Fruit fly (Drosophila melanogaster) whole organism, embryonic: ENCODE measurements around the gene Ror.
A peak's percentile ranks its signal among the peaks of the same experiment; 100 is the strongest.

Experiments used
- Atf-2 ChIP-seq: fragments of 200-800 bp; sonication (Bioruptor generic); optimal IDR thresholded peaks from 2 replicates; lab custom pipeline; 2016; ENCODE audit warnings: missing biosample characterization, missing genetic modification characterization
- CG1024 ChIP-seq: fragments of 200-800 bp; sonication (Bioruptor generic); IDR thresholded peaks from 2 replicates; pipeline ENCODE4 v1.3.6; 2022; ENCODE audit warnings: missing biosample characterization, missing genetic modification characterization
- CG11456 ChIP-seq: fragments of 200-800 bp; sonication (Bioruptor generic); IDR thresholded peaks from 3 replicates; pipeline ENCODE4 v1.3.6; 2022; ENCODE audit warnings: missing biosample characterization, missing genetic modification characterization
- CG11504 ChIP-seq: fragments of 200-800 bp; sonication (Bioruptor generic); optimal IDR thresholded peaks from 3 replicates; lab custom pipeline; 2019; ENCODE audit warnings: missing biosample characterization, mild to moderate bottlenecking, missing genetic modification characterization, moderate library complexity
- CG11696 ChIP-seq: fragments of 200-800 bp; sonication (Bioruptor generic); IDR thresholded peaks from 2 replicates; pipeline ENCODE4 v1.3.6; 2022; ENCODE audit warnings: missing biosample characterization, missing genetic modification characterization
- CG13287 ChIP-seq: fragments of 200-800 bp; sonication (Bioruptor generic); IDR thresholded peaks from 2 replicates; pipeline ENCODE4 v1.3.6; 2022; ENCODE audit warnings: missing biosample characterization, missing genetic modification characterization; ENCODE audit not compliant: partially characterized antibody
- CG13894 ChIP-seq: fragments of 200-800 bp; sonication (Bioruptor generic); optimal IDR thresholded peaks from 3 replicates; lab custom pipeline; 2018; ENCODE audit warnings: missing biosample characterization, mild to moderate bottlenecking, missing genetic modification characterization, moderate library complexity
- CG17359 ChIP-seq: fragments of 200-800 bp; sonication (Bioruptor generic); optimal IDR thresholded peaks from 3 replicates; lab custom pipeline; 2018; ENCODE audit warnings: missing biosample characterization, mild to moderate bottlenecking, missing genetic modification characterization, moderate library complexity
- CG32767 ChIP-seq: fragments of 200-800 bp; sonication (Bioruptor generic); IDR thresholded peaks from 2 replicates; pipeline ENCODE4 v1.3.6; 2022; ENCODE audit warnings: missing biosample characterization, missing genetic modification characterization
- CG32772 ChIP-seq: fragments of 200-800 bp; sonication (Bioruptor generic); IDR thresholded peaks from 2 replicates; pipeline ENCODE4 v1.3.6; 2022; ENCODE audit warnings: missing biosample characterization, missing genetic modification characterization
- CG33213 ChIP-seq: fragments of 200-800 bp; sonication (Bioruptor generic); optimal IDR thresholded peaks from 3 replicates; lab custom pipeline; 2016; ENCODE audit warnings: missing biosample characterization, missing genetic modification characterization
- CG34224 ChIP-seq: fragments of 200-800 bp; sonication (Bioruptor generic); IDR thresholded peaks from 3 replicates; pipeline ENCODE4 v1.3.6; 2022; ENCODE audit warnings: missing biosample characterization, missing genetic modification characterization; ENCODE audit not compliant: partially characterized antibody
- CG6175 ChIP-seq: fragments of 200-800 bp; sonication (Bioruptor generic); IDR thresholded peaks from 3 replicates; pipeline ENCODE4 v1.3.6; 2022; ENCODE audit warnings: missing biosample characterization, missing genetic modification characterization
- CG7928 ChIP-seq: fragments of 200-800 bp; sonication (Bioruptor generic); optimal IDR thresholded peaks from 2 replicates; lab custom pipeline; 2017; ENCODE audit warnings: missing biosample characterization, mild to moderate bottlenecking, missing genetic modification characterization
- CG7987 ChIP-seq: fragments of 200-800 bp; sonication (Bioruptor generic); optimal IDR thresholded peaks from 2 replicates; lab custom pipeline; 2018; ENCODE audit warnings: missing biosample characterization, mild to moderate bottlenecking, missing genetic modification characterization, moderate library complexity
- CG8478 ChIP-seq: fragments of >200 bp; optimal IDR thresholded peaks from 2 replicates; lab custom pipeline; 2018
- CG9437 ChIP-seq: fragments of 200-800 bp; sonication (Bioruptor generic); optimal IDR thresholded peaks from 2 replicates; lab custom pipeline; 2018; ENCODE audit warnings: missing biosample characterization, mild to moderate bottlenecking, missing genetic modification characterization
- CrebB ChIP-seq: fragments of 200-800 bp; sonication (Bioruptor generic); optimal IDR thresholded peaks from 3 replicates; lab custom pipeline; 2018; ENCODE audit warnings: missing biosample characterization, mild to moderate bottlenecking, missing genetic modification characterization
- Deaf1 ChIP-seq: fragments of 200-800 bp; optimal IDR thresholded peaks from 3 replicates; lab custom pipeline; 2019; ENCODE audit warnings: missing biosample characterization, mild to moderate bottlenecking, missing genetic modification characterization, moderate library complexity
- Hmx ChIP-seq: fragments of 200-800 bp; sonication (Bioruptor generic); optimal IDR thresholded peaks from 2 replicates; lab custom pipeline; 2016; ENCODE audit warnings: missing biosample characterization, missing genetic modification characterization
- NK7.1 ChIP-seq: fragments of 200-800 bp; sonication (Bioruptor generic); optimal IDR thresholded peaks from 3 replicates; lab custom pipeline; 2016; ENCODE audit warnings: missing biosample characterization, missing genetic modification characterization
- Pdp1 ChIP-seq, 2 experiments: fragments of 200-800 bp; sonication (Bioruptor generic); optimal IDR thresholded peaks; 3 replicates each; lab custom pipeline; 2016; ENCODE audit warnings: missing biosample characterization in 2 of 2, missing genetic modification characterization in 2 of 2, mild to moderate bottlenecking in 1 of 2, moderate library complexity in 1 of 2
- Xrp1 ChIP-seq: fragments of 200-800 bp; sonication (Bioruptor generic); IDR thresholded peaks from 2 replicates; pipeline ENCODE4 v1.3.6; 2022; ENCODE audit warnings: missing biosample characterization, missing genetic modification characterization
- amos ChIP-seq: fragments of 200-800 bp; sonication (Bioruptor generic); IDR thresholded peaks from 2 replicates; pipeline ENCODE4 v1.3.6; 2022; ENCODE audit warnings: missing biosample characterization, missing genetic modification characterization; ENCODE audit not compliant: partially characterized antibody
- aop ChIP-seq: fragments of 200-800 bp; sonication (Bioruptor generic); IDR thresholded peaks from 2 replicates; pipeline ENCODE4 v1.3.6; 2022; ENCODE audit warnings: missing biosample characterization, missing genetic modification characterization
- bcd ChIP-seq: fragments of 200-800 bp; sonication (Bioruptor generic); optimal IDR thresholded peaks from 2 replicates; lab custom pipeline; 2017; ENCODE audit warnings: missing biosample characterization, mild to moderate bottlenecking, missing genetic modification characterization
- chinmo ChIP-seq: fragments of 200-800 bp; sonication (Bioruptor generic); IDR thresholded peaks from 4 replicates; pipeline ENCODE4 v1.3.6; 2022; ENCODE audit warnings: missing biosample characterization, missing genetic modification characterization; ENCODE audit not compliant: partially characterized antibody
- chm ChIP-seq: fragments of 200-800 bp; sonication (Bioruptor generic); IDR thresholded peaks from 2 replicates; pipeline ENCODE4 v1.3.6; 2022; ENCODE audit warnings: missing biosample characterization, missing genetic modification characterization
- dan ChIP-seq: fragments of 200-800 bp; sonication (Bioruptor generic); IDR thresholded peaks from 2 replicates; pipeline ENCODE4 v1.3.6; 2022; ENCODE audit warnings: missing biosample characterization, missing genetic modification characterization
- dmrt99B ChIP-seq: fragments of 200-800 bp; sonication (Bioruptor generic); optimal IDR thresholded peaks from 2 replicates; lab custom pipeline; 2018; ENCODE audit warnings: missing biosample characterization, mild to moderate bottlenecking, missing genetic modification characterization, moderate library complexity
- dysf ChIP-seq: fragments of 200-800 bp; sonication (Bioruptor generic); IDR thresholded peaks from 3 replicates; pipeline ENCODE4 v1.3.6; 2022; ENCODE audit warnings: missing biosample characterization, missing genetic modification characterization
- hb ChIP-seq: fragments of 200-800 bp; sonication (Bioruptor generic); IDR thresholded peaks from 3 replicates; pipeline ENCODE4 v1.3.6; 2022; ENCODE audit warnings: missing biosample characterization, missing genetic modification characterization; ENCODE audit not compliant: partially characterized antibody
- jing ChIP-seq: fragments of 200-800 bp; sonication (Bioruptor generic); optimal IDR thresholded peaks from 2 replicates; lab custom pipeline; 2018; ENCODE audit warnings: missing biosample characterization, mild to moderate bottlenecking, missing genetic modification characterization
- klu ChIP-seq: fragments of 200-800 bp; sonication (Bioruptor generic); IDR thresholded peaks from 2 replicates; pipeline ENCODE4 v1.3.6; 2022; ENCODE audit warnings: missing biosample characterization, missing genetic modification characterization
- pita ChIP-seq: fragments of 200-800 bp; sonication (Bioruptor generic); optimal IDR thresholded peaks from 2 replicates; lab custom pipeline; 2017; ENCODE audit warnings: missing biosample characterization, mild to moderate bottlenecking, missing genetic modification characterization
- slbo ChIP-seq: fragments of 200-800 bp; sonication (Bioruptor generic); IDR thresholded peaks from 2 replicates; pipeline ENCODE4 v1.3.6; 2022; ENCODE audit warnings: missing biosample characterization, missing genetic modification characterization
- slou ChIP-seq: fragments of 200-800 bp; sonication (Bioruptor generic); optimal IDR thresholded peaks from 3 replicates; lab custom pipeline; 2016; ENCODE audit warnings: missing biosample characterization, missing genetic modification characterization
- tap ChIP-seq: fragments of 200-800 bp; optimal IDR thresholded peaks from 3 replicates; lab custom pipeline; 2019; ENCODE audit warnings: missing biosample characterization, mild to moderate bottlenecking, missing genetic modification characterization, moderate library complexity
- unpg ChIP-seq: fragments of 200-800 bp; sonication (Bioruptor generic); optimal IDR thresholded peaks from 3 replicates; lab custom pipeline; 2018; ENCODE audit warnings: missing biosample characterization, mild to moderate bottlenecking, missing genetic modification characterization, moderate library complexity
- wdn ChIP-seq: fragments of 200-800 bp; sonication (Bioruptor generic); IDR thresholded peaks from 2 replicates; pipeline ENCODE4 v1.3.6; 2022; ENCODE audit warnings: missing biosample characterization, missing genetic modification characterization
- zf30C ChIP-seq: fragments of 200-800 bp; sonication (Bioruptor generic); optimal IDR thresholded peaks from 3 replicates; lab custom pipeline; 2018; ENCODE audit warnings: missing biosample characterization, mild to moderate bottlenecking, missing genetic modification characterization

Gene Ror

dm6 chr2L:10299077-10299809 lies 47.6 kb downstream of the Ror start (continued):
- no peak for TF ChIP-seq slou (GFP tag; lab: Kevin White, UChicago)
- TF ChIP-seq Xrp1: peak; percentile 40; the same call in 1 of the 2 replicates
- no peak for TF ChIP-seq CG7928 (GFP tag; lab: Kevin White, UChicago)
- TF ChIP-seq bcd (GFP tag; lab: Kevin White, UChicago): no peak
- peak; percentile 16 for TF ChIP-seq CG17359 (tag; lab: Kevin White, UChicago)
- TF ChIP-seq CrebB (tag; lab: Kevin White, UChicago): no peak
- peak; percentile 49; the same call in 1 of the 3 replicates for TF ChIP-seq dysf (GFP tag; lab: Robert Waterston, UW)
- no peak for TF ChIP-seq hb (GFP tag; lab: Robert Waterston, UW)
- TF ChIP-seq wdn (GFP tag; lab: Robert Waterston, UW): no peak
- no peak for TF ChIP-seq aop (GFP tag; lab: Robert Waterston, UW)
- no peak for TF ChIP-seq CG7987 (GFP tag; lab: Kevin White, UChicago)
- peak; percentile 30 for TF ChIP-seq unpg
- peak; percentile 6 for TF ChIP-seq tap
- TF ChIP-seq Pdp1 (GFP tag; optimal IDR thresholded peaks at IDR 0.05; lab: Kevin White, UChicago): no peak
- TF ChIP-seq Atf-2 (GFP tag; lab: Kevin White, UChicago): no peak
- peak; percentile 31 for TF ChIP-seq CG11504 (tag; lab: Kevin White, UChicago)
- no peak for TF ChIP-seq Deaf1 (tag; lab: Kevin White, UChicago)
- TF ChIP-seq slbo (GFP tag; lab: Robert Waterston, UW): 0 out of 2 replicates have a peak, but pooled peaks have one; percentile 7
- no peak for TF ChIP-seq CG1024
- TF ChIP-seq dmrt99B (tag; lab: Kevin White, UChicago): peak; percentile 34
- 0 out of 2 replicates have a peak, but pooled peaks have one; percentile 50 for TF ChIP-seq CG13287 (GFP tag; lab: Robert Waterston, UW)
- TF ChIP-seq dan (GFP tag; lab: Robert Waterston, UW): no peak
- no peak for TF ChIP-seq NK7.1 (GFP tag; lab: Kevin White, UChicago)
- no peak for TF ChIP-seq CG32767 (GFP tag; lab: Robert Waterston, UW)
- TF ChIP-seq CG33213 (GFP tag; lab: Kevin White, UChicago): no peak
- no peak for TF ChIP-seq CG11696
- TF ChIP-seq klu: no peak
- TF ChIP-seq CG6175 (GFP tag; lab: Robert Waterston, UW): no peak
- no peak for TF ChIP-seq chinmo
- no peak for TF ChIP-seq CG13894 (tag; lab: Kevin White, UChicago)
- TF ChIP-seq amos (GFP tag; lab: Robert Waterston, UW): no peak
- no peak for TF ChIP-seq jing (GFP tag; lab: Kevin White, UChicago)
- TF ChIP-seq pita (GFP tag; lab: Kevin White, UChicago): no peak
- TF ChIP-seq chm (GFP tag; lab: Robert Waterston, UW): no peak
- TF ChIP-seq CG8478 (lab: Kevin White, UChicago): no peak
- no peak for TF ChIP-seq CG11456
- TF ChIP-seq CG9437: no peak
- TF ChIP-seq CG34224 (GFP tag; lab: Robert Waterston, UW): no peak
- no peak for TF ChIP-seq zf30C (GFP tag; lab: Kevin White, UChicago)
- no peak for TF ChIP-seq Hmx (GFP tag; lab: Kevin White, UChicago)
- no peak for TF ChIP-seq CG32772 (GFP tag; lab: Robert Waterston, UW)
